Worm (Caenorhabditis elegans) whole organism, late embryonic: ENCODE data around the gene aqp-8.
A peak's percentile ranks its signal among the peaks of the same experiment; 100 is the strongest.

ENCODE experiments used
- F13H6.1 ChIP-seq: sonication (generic microtip); optimal IDR thresholded peaks from 2 replicates; lab custom pipeline; 2016; ENCODE audit warnings: missing genetic modification characterization, missing compliant biosample characterization
- T23F11.4 ChIP-seq: fragments of 200-800 bp; sonication (Bioruptor generic); optimal IDR thresholded peaks from 2 replicates; lab custom pipeline; 2018; ENCODE audit warnings: mild to moderate bottlenecking, missing genetic modification characterization, missing compliant biosample characterization
- Y22D7AL.16 ChIP-seq: sonication (generic microtip); optimal IDR thresholded peaks from 2 replicates; lab custom pipeline; 2016; ENCODE audit warnings: missing genetic modification characterization, missing compliant biosample characterization
- ahr-1 ChIP-seq: sonication (generic microtip); optimal IDR thresholded peaks from 2 replicates; lab custom pipeline; 2016; ENCODE audit warnings: missing genetic modification characterization, missing compliant biosample characterization
- ama-1 ChIP-seq: fragments of 150-350 bp; optimal IDR thresholded peaks from 2 replicates; lab custom pipeline; 2014
- ceh-18 ChIP-seq: sonication (generic microtip); optimal IDR thresholded peaks from 2 replicates; lab custom pipeline; 2016; ENCODE audit warnings: missing genetic modification characterization, missing compliant biosample characterization
- ceh-19 ChIP-seq: fragments of 200-800 bp; sonication (Bioruptor generic); optimal IDR thresholded peaks from 2 replicates; lab custom pipeline; 2018; ENCODE audit warnings: mild to moderate bottlenecking, missing genetic modification characterization, missing compliant biosample characterization
- ceh-2 ChIP-seq: sonication (generic microtip); optimal IDR thresholded peaks from 2 replicates; lab custom pipeline; 2016; ENCODE audit warnings: missing genotype, missing genetic modification characterization, missing compliant biosample characterization
- ceh-22 ChIP-seq: sonication (generic microtip); optimal IDR thresholded peaks from 2 replicates; lab custom pipeline; 2017; ENCODE audit warnings: missing biosample characterization, missing genetic modification characterization
- ceh-24 ChIP-seq: sonication (generic microtip); optimal IDR thresholded peaks from 2 replicates; lab custom pipeline; 2016; ENCODE audit warnings: mild to moderate bottlenecking, missing genetic modification characterization, missing compliant biosample characterization
- ceh-34 ChIP-seq: sonication (generic microtip); optimal IDR thresholded peaks from 2 replicates; lab custom pipeline; 2016; ENCODE audit warnings: mild to moderate bottlenecking, missing genetic modification characterization, missing compliant biosample characterization
- ceh-45 ChIP-seq: fragments of 200-800 bp; sonication (Bioruptor generic); IDR thresholded peaks from 2 replicates; pipeline ENCODE4 v1.3.6; 2022; ENCODE audit warnings: missing genetic modification reagents, missing genetic modification characterization, missing compliant biosample characterization
- ceh-48 ChIP-seq: sonication (generic microtip); optimal IDR thresholded peaks from 2 replicates; lab custom pipeline; 2016; ENCODE audit warnings: missing genetic modification characterization, inconsistent platforms, missing compliant biosample characterization
- ceh-6 ChIP-seq: fragments of 200-800 bp; sonication (Bioruptor generic); optimal IDR thresholded peaks from 2 replicates; lab custom pipeline; 2018; ENCODE audit warnings: mild to moderate bottlenecking, missing genetic modification characterization, missing compliant biosample characterization
- ceh-9 ChIP-seq: sonication (generic microtip); optimal IDR thresholded peaks from 2 replicates; lab custom pipeline; 2016; ENCODE audit warnings: mild to moderate bottlenecking, missing genetic modification characterization, inconsistent platforms, missing compliant biosample characterization
- elt-2 ChIP-seq: sonication (generic microtip); optimal IDR thresholded peaks from 2 replicates; lab custom pipeline; 2016; ENCODE audit warnings: missing genetic modification reagents, missing genetic modification characterization, missing compliant biosample characterization
- elt-4 ChIP-seq: sonication (generic microtip); optimal IDR thresholded peaks from 2 replicates; lab custom pipeline; 2016; ENCODE audit warnings: missing genetic modification characterization, missing compliant biosample characterization
- ets-4 ChIP-seq: sonication (generic microtip); optimal IDR thresholded peaks from 2 replicates; lab custom pipeline; 2016; ENCODE audit warnings: missing genetic modification characterization, missing compliant biosample characterization
- eyg-1 ChIP-seq: sonication (generic microtip); optimal IDR thresholded peaks from 2 replicates; lab custom pipeline; 2016; ENCODE audit warnings: missing genotype, missing genetic modification characterization, missing compliant biosample characterization
- fkh-6 ChIP-seq: sonication (generic microtip); optimal IDR thresholded peaks from 2 replicates; lab custom pipeline; 2016; ENCODE audit warnings: missing genetic modification characterization, missing compliant biosample characterization
- hlh-13 ChIP-seq: fragments of 200-800 bp; sonication (Bioruptor generic); optimal IDR thresholded peaks from 2 replicates; lab custom pipeline; 2018; ENCODE audit warnings: mild to moderate bottlenecking, missing genetic modification characterization, missing compliant biosample characterization
- hlh-30 ChIP-seq: sonication (generic microtip); optimal IDR thresholded peaks from 2 replicates; lab custom pipeline; 2017; ENCODE audit warnings: antibody characterized with exemption, missing genetic modification characterization, missing compliant biosample characterization; ENCODE audit not compliant: insufficient read depth
- madf-2 ChIP-seq: sonication (generic microtip); optimal IDR thresholded peaks from 2 replicates; lab custom pipeline; 2017; ENCODE audit warnings: missing genetic modification characterization, missing compliant biosample characterization
- nhr-232 ChIP-seq: sonication (generic microtip); optimal IDR thresholded peaks from 2 replicates; lab custom pipeline; 2016; ENCODE audit warnings: missing genetic modification characterization, missing compliant biosample characterization
- npax-4 ChIP-seq: sonication (generic microtip); optimal IDR thresholded peaks from 2 replicates; lab custom pipeline; 2016; ENCODE audit warnings: missing genetic modification characterization, missing compliant biosample characterization
- pha-4 ChIP-seq: fragments of 150-350 bp; optimal IDR thresholded peaks from 2 replicates; lab custom pipeline; 2018; ENCODE audit warnings: missing biosample characterization, missing genetic modification reagents, missing genetic modification characterization
- pqm-1 ChIP-seq: sonication (generic microtip); optimal IDR thresholded peaks from 2 replicates; lab custom pipeline; 2016; ENCODE audit warnings: missing genetic modification characterization, missing compliant biosample characterization
- pros-1 ChIP-seq: fragments of 150-350 bp; optimal IDR thresholded peaks from 2 replicates; lab custom pipeline; 2014; ENCODE audit warnings: missing biosample characterization, missing genetic modification reagents, missing genetic modification characterization
- ref-2 ChIP-seq: sonication (generic microtip); optimal IDR thresholded peaks from 2 replicates; lab custom pipeline; 2016; ENCODE audit warnings: missing genetic modification characterization, missing compliant biosample characterization
- rnt-1 ChIP-seq: sonication (generic microtip); optimal IDR thresholded peaks from 2 replicates; lab custom pipeline; 2016; ENCODE audit warnings: missing genetic modification characterization, missing compliant biosample characterization
- sox-4 ChIP-seq: sonication (generic microtip); optimal IDR thresholded peaks from 2 replicates; lab custom pipeline; 2017; ENCODE audit warnings: mild to moderate bottlenecking, missing genetic modification characterization, inconsistent platforms, missing compliant biosample characterization
- syd-9 ChIP-seq: sonication (generic microtip); optimal IDR thresholded peaks from 2 replicates; lab custom pipeline; 2016; ENCODE audit warnings: mild to moderate bottlenecking, missing genetic modification characterization, moderate library complexity, missing compliant biosample characterization
- tbx-2 ChIP-seq: sonication (generic microtip); optimal IDR thresholded peaks from 2 replicates; lab custom pipeline; 2016; ENCODE audit warnings: missing genetic modification characterization, missing compliant biosample characterization
- unc-3 ChIP-seq, 2 experiments: fragments of 200-800 bp in 1 of 2; sonication (Bioruptor generic) in 1 of 2; sonication (generic microtip) in 1 of 2; conservative IDR thresholded peaks in 1 of 2; optimal IDR thresholded peaks in 1 of 2; 2 replicates each; pipeline versions ENCODE4 v1.3.6 to Lab custom; 2016 to 2022; ENCODE audit warnings: missing compliant biosample characterization in 2 of 2, missing genetic modification characterization in 2 of 2, missing genetic modification reagents in 1 of 2
- unc-42 ChIP-seq: sonication (generic microtip); optimal IDR thresholded peaks from 2 replicates; lab custom pipeline; 2016; ENCODE audit warnings: missing genotype, missing genetic modification characterization, missing compliant biosample characterization
- unc-86 ChIP-seq: sonication (generic microtip); optimal IDR thresholded peaks from 2 replicates; lab custom pipeline; 2016; ENCODE audit warnings: missing genetic modification characterization, missing compliant biosample characterization
- zip-5 ChIP-seq: sonication (generic microtip); optimal IDR thresholded peaks from 2 replicates; lab custom pipeline; 2016; ENCODE audit warnings: missing genetic modification characterization, missing compliant biosample characterization
- ztf-16 ChIP-seq: sonication (generic microtip); optimal IDR thresholded peaks from 2 replicates; lab custom pipeline; 2017; ENCODE audit warnings: missing genetic modification characterization, missing compliant biosample characterization

aqp-8 gene

DNA sequence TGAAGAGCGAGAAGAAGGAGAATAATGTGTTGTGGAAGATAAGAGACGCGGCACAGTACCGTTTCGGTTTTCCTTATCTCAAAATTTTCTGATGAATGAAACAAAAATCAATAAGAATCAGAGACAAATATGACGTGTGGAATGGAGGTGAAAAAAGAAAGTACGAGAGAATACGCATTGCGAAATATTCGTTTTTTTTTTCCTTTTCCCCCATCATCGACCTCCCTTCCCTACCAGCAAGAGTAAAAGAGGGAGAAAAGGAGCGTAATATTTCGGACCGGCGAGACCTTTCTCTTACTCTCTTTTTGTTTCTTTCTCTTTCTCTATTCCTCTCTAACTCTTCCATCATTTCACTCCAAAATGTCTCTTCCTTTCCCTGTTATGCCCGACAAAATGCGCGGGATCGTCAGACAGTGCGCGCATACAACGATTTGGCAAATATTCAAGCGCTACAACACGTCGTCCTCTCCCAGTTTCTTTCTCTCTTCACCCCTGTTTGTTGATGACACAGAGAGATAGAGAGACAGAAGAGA lies 42.4 kb downstream of the aqp-8 start (continued):
- TF ChIP-seq madf-2 (tag; lab: Kevin White, UChicago) = no peak
- no peak for TF ChIP-seq ceh-6 (GFP tag; lab: Kevin White, UChicago)
- peak; percentile 41 for TF ChIP-seq elt-2 (tag; lab: Kevin White, UChicago)
- TF ChIP-seq F13H6.1 (tag; lab: Kevin White, UChicago) = no peak
- TF ChIP-seq ceh-45 (GFP tag; lab: Robert Waterston, UW) = no peak
- TF ChIP-seq tbx-2 (tag; lab: Kevin White, UChicago) = no peak
- TF ChIP-seq T23F11.4 (GFP tag; lab: Kevin White, UChicago) = no peak
- no peak for TF ChIP-seq unc-3 (GFP tag; conservative IDR thresholded peaks at IDR 0.05; lab: Robert Waterston, UW)
- TF ChIP-seq unc-3 (tag; optimal IDR thresholded peaks at IDR 0.05; lab: Kevin White, UChicago) = no peak
- no peak for TF ChIP-seq ahr-1
- TF ChIP-seq ama-1 = no peak
- TF ChIP-seq ceh-2 (tag; lab: Kevin White, UChicago) = no peak

DNA sequence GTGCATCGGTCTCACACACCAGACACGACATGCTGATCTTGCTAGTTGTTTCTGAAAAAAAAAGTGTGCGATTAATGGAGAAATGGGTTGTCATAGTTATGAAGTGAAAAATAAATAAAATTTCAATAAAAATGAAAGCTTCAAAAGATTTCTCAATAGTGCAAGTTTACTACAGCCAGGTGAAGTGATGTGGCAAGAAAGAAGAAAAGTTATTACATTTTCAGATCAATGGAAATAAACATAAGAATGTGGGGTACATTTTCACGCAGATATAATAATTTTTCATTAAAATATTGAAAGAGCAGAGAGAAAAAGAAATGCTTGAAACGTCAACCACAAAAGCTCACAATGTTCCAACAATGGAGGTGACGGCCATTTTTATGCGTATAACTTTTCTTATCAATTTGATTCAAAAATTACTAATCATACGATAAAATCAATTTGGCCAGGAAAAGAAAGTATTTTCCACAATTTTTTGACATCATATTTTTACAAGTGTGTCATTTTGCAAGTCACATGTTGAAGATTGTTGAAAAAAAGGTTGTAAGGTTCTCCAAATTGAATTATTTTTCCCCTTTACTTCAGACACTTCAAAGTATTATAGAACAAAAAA lies 44.4 kb downstream of the aqp-8 start, which contains the start of gene nhr-45:
Gene nhr-45, minus strand, starts transcription at position 51 of the 613 bp plus-strand sequence.
- TF ChIP-seq rnt-1 (no peak), hlh-13 (GFP tag; lab: Kevin White, UChicago) (no peak), unc-3 (GFP tag; conservative IDR thresholded peaks at IDR 0.05; lab: Robert Waterston, UW) (no peak), unc-3 (tag; optimal IDR thresholded peaks at IDR 0.05; lab: Kevin White, UChicago) (no peak)

DNA sequence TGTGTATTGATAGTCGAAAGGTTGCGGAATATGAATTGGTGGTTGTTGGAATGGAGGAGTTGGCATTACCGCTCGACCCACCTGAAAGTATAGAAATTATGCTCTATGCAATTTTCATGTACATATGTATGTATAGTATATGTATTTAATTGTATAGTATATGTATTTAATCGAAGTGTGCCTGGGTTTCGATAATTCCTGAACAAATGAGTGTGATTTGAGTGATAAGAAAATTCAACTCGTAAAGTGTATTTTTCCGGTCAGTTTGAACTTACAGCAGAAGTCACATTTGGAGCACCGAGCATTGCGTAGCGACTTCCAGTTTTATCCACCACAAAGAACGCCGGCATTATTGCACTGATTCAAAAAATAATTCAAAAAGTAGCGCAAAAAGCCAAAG lies 46.1 kb downstream of the aqp-8 start:
- TF ChIP-seq sox-4 (tag; lab: Kevin White, UChicago) = no peak
- no peak for TF ChIP-seq ceh-22
- no peak for TF ChIP-seq T23F11.4 (GFP tag; lab: Kevin White, UChicago)
- TF ChIP-seq zip-5 (tag; lab: Kevin White, UChicago) = no peak
- no peak for TF ChIP-seq unc-42
- no peak for TF ChIP-seq ets-4 (tag; lab: Kevin White, UChicago)
- TF ChIP-seq ref-2 (tag; lab: Kevin White, UChicago) = no peak
- no peak for TF ChIP-seq unc-86 (tag; lab: Kevin White, UChicago)
- TF ChIP-seq pros-1 = no peak
- no peak for TF ChIP-seq elt-4 (tag; lab: Kevin White, UChicago)
- no peak for TF ChIP-seq pqm-1 (tag; lab: Kevin White, UChicago)
- no peak for TF ChIP-seq ceh-48 (tag; lab: Kevin White, UChicago)
- TF ChIP-seq pha-4 (tag; lab: Kevin White, UChicago) = no peak

DNA sequence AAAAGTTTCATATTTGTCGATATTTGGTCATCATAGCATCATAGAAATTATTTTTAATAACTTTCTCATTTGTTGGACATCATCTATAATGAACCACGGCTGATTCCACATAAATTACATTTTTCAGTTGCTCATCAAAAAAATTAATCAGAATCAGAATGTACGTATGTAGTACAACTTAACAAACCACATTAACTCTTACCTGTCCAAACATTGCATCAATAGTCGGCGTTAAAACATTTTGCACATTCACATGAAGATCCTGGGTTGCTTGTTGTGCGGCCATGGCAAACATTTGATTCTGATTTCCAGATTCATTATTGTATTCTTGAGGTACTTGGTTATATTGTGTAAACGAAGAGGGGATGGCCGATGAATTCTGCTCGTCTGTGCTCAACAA lies 46.5 kb downstream of the aqp-8 start:
- TF ChIP-seq syd-9 = no peak
- TF ChIP-seq ceh-24 (tag; lab: Kevin White, UChicago) = no peak
- TF ChIP-seq ceh-9 = no peak
- no peak for TF ChIP-seq ceh-18 (tag; lab: Kevin White, UChicago)
- TF ChIP-seq ztf-16 = no peak

DNA sequence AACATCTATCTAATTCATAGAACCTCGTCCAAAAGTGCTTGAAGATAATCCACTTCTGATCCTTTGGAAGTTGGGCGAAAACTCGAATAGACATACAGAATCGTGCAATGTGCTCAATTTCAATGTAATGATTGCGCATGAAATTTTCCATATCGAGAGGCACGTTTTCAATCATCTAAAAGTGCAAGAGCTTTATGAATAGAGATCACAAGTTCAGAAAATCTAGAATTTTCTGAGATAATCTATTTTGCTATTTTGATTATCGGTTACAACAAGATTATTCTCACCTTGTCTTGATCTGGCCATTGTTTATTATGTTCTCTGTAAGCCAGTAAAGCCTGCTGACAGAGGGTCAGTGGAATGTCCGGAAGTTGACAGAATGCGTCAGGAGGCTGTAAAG lies 47.2 kb downstream of the aqp-8 start:
- TF ChIP-seq zip-5 (tag; lab: Kevin White, UChicago) (no peak), ahr-1 (no peak), T23F11.4 (GFP tag; lab: Kevin White, UChicago) (no peak), hlh-30 (tag; lab: Kevin White, UChicago) (no peak), nhr-232 (no peak), fkh-6 (no peak), eyg-1 (tag; lab: Kevin White, UChicago) (no peak), ceh-34 (tag; lab: Kevin White, UChicago) (no peak), ceh-24 (tag; lab: Kevin White, UChicago) (no peak), npax-4 (tag; lab: Kevin White, UChicago) (no peak), rnt-1 (no peak), ceh-19 (no peak), Y22D7AL.16 (no peak), pros-1 (no peak), ref-2 (tag; lab: Kevin White, UChicago) (no peak), syd-9 (no peak)
